Fruit fly (Drosophila melanogaster) whole organism, embryonic: ENCODE measurements around the gene Tsp33B.

Source experiments
- Ada2b ChIP-seq: fragments of 200-800 bp; sonication (Bioruptor generic); IDR thresholded peaks from 2 replicates; pipeline ENCODE4 v1.3.6; 2022; ENCODE audit warnings: missing biosample characterization, missing genetic modification characterization
- CG10147 ChIP-seq: fragments of 200-800 bp; sonication (Bioruptor generic); optimal IDR thresholded peaks from 2 replicates; lab custom pipeline; 2019; ENCODE audit warnings: missing biosample characterization, mild to moderate bottlenecking, missing genetic modification characterization, moderate library complexity
- CG10565 ChIP-seq: fragments of 200-800 bp; sonication (Bioruptor generic); optimal IDR thresholded peaks from 3 replicates; lab custom pipeline; 2016; ENCODE audit warnings: missing biosample characterization, mild to moderate bottlenecking, missing genetic modification characterization
- CG10654 ChIP-seq: fragments of 200-800 bp; sonication (Bioruptor generic); optimal IDR thresholded peaks from 2 replicates; lab custom pipeline; 2016; ENCODE audit warnings: missing biosample characterization, missing genetic modification characterization
- CG11695 ChIP-seq: fragments of 200-800 bp; sonication (Bioruptor generic); IDR thresholded peaks from 3 replicates; pipeline ENCODE4 v1.3.6; 2022; ENCODE audit warnings: missing biosample characterization, missing genetic modification characterization
- CG12155 ChIP-seq: fragments of 200-800 bp; sonication (Bioruptor generic); optimal IDR thresholded peaks from 3 replicates; lab custom pipeline; 2016; ENCODE audit warnings: missing biosample characterization, missing genetic modification characterization
- CG14710 ChIP-seq: fragments of 200-800 bp; sonication (Bioruptor generic); optimal IDR thresholded peaks from 3 replicates; lab custom pipeline; 2019; ENCODE audit warnings: missing biosample characterization, mild to moderate bottlenecking, missing genetic modification characterization, moderate library complexity
- CG15514 ChIP-seq: fragments of 200-800 bp; sonication (Bioruptor generic); optimal IDR thresholded peaks from 3 replicates; lab custom pipeline; 2017; ENCODE audit warnings: missing biosample characterization, missing genetic modification characterization, mild to moderate bottlenecking, moderate library complexity, missing genetic modification reagents
- CG15601 ChIP-seq: fragments of 200-800 bp; sonication (Bioruptor generic); optimal IDR thresholded peaks from 3 replicates; lab custom pipeline; 2019; ENCODE audit warnings: missing biosample characterization, mild to moderate bottlenecking, missing genetic modification characterization, moderate library complexity
- CG17186 ChIP-seq: fragments of 200-800 bp; sonication (Bioruptor generic); optimal IDR thresholded peaks from 3 replicates; lab custom pipeline; 2017; ENCODE audit warnings: missing biosample characterization, missing genetic modification reagents, missing genetic modification characterization
- CG17385 ChIP-seq: fragments of 200-800 bp; sonication (Bioruptor generic); optimal IDR thresholded peaks from 3 replicates; lab custom pipeline; 2018; ENCODE audit warnings: missing biosample characterization, mild to moderate bottlenecking, missing genetic modification characterization
- CG18262 ChIP-seq: fragments of 200-800 bp; optimal IDR thresholded peaks from 3 replicates; lab custom pipeline; 2019; ENCODE audit warnings: missing biosample characterization, mild to moderate bottlenecking, missing genetic modification characterization, moderate library complexity
- CG18619 ChIP-seq: fragments of 200-800 bp; sonication (Bioruptor generic); optimal IDR thresholded peaks from 3 replicates; lab custom pipeline; 2017; ENCODE audit warnings: missing biosample characterization, mild to moderate bottlenecking, missing genetic modification characterization
- CG2199 ChIP-seq: fragments of 200-800 bp; sonication (Bioruptor generic); IDR thresholded peaks from 3 replicates; pipeline ENCODE4 v1.3.6; 2022; ENCODE audit warnings: missing biosample characterization, missing genetic modification characterization
- CG34376 ChIP-seq: fragments of 200-800 bp; sonication (Bioruptor generic); optimal IDR thresholded peaks from 2 replicates; lab custom pipeline; 2018; ENCODE audit warnings: missing biosample characterization, mild to moderate bottlenecking, missing genetic modification characterization
- CG7963 ChIP-seq: fragments of 200-800 bp; sonication (Bioruptor generic); IDR thresholded peaks from 3 replicates; pipeline ENCODE4 v1.3.6; 2022; ENCODE audit warnings: missing biosample characterization, missing genetic modification characterization; ENCODE audit not compliant: partially characterized antibody
- Camta ChIP-seq: fragments of 200-800 bp; sonication (Bioruptor generic); optimal IDR thresholded peaks from 2 replicates; lab custom pipeline; 2016; ENCODE audit warnings: missing biosample characterization, missing genetic modification characterization
- Dbx ChIP-seq: fragments of 200-800 bp; sonication (Bioruptor generic); IDR thresholded peaks from 3 replicates; pipeline ENCODE4 v1.3.6; 2022; ENCODE audit warnings: missing biosample characterization, missing genetic modification characterization
- Dll ChIP-seq: fragments of 200-800 bp; sonication (Bioruptor generic); IDR thresholded peaks from 4 replicates; pipeline ENCODE4 v1.3.6; 2022; ENCODE audit warnings: missing biosample characterization, missing genetic modification characterization; ENCODE audit not compliant: partially characterized antibody
- Doc2 ChIP-seq: fragments of 200-800 bp; sonication (Bioruptor generic); IDR thresholded peaks from 2 replicates; pipeline ENCODE4 v1.3.6; 2022; ENCODE audit warnings: missing biosample characterization, missing genetic modification characterization
- E2f1 ChIP-seq: fragments of 200-800 bp; sonication (Bioruptor generic); IDR thresholded peaks from 2 replicates; pipeline ENCODE4 v1.3.6; 2022; ENCODE audit warnings: missing biosample characterization, missing genetic modification characterization
- HLH54F ChIP-seq: fragments of 200-800 bp; sonication (Bioruptor generic); optimal IDR thresholded peaks from 3 replicates; lab custom pipeline; 2016; ENCODE audit warnings: missing biosample characterization, missing genetic modification characterization
- Hsf ChIP-seq: fragments of 200-800 bp; sonication (Bioruptor generic); optimal IDR thresholded peaks from 3 replicates; lab custom pipeline; 2016; ENCODE audit warnings: missing biosample characterization, missing genetic modification characterization
- Kr ChIP-seq: fragments of 200-800 bp; sonication (Bioruptor generic); optimal IDR thresholded peaks from 2 replicates; lab custom pipeline; 2017; ENCODE audit warnings: missing biosample characterization, mild to moderate bottlenecking, missing genetic modification characterization
- Med ChIP-seq: fragments of 200-800 bp; sonication (Bioruptor generic); peaks from one replicate; lab custom pipeline; 2016; ENCODE audit warnings: missing biosample characterization, missing genetic modification characterization, mild to moderate bottlenecking, inconsistent platforms, moderate library complexity
- Neu2 ChIP-seq: fragments of 200-800 bp; sonication (Bioruptor generic); optimal IDR thresholded peaks from 3 replicates; lab custom pipeline; 2016; ENCODE audit warnings: missing biosample characterization, missing genetic modification characterization, borderline replicate concordance
- Ptx1 ChIP-seq: fragments of 200-800 bp; sonication (Bioruptor generic); IDR thresholded peaks from 2 replicates; pipeline ENCODE4 v1.3.6; 2022; ENCODE audit warnings: missing biosample characterization, missing genetic modification characterization
- Sox100B ChIP-seq: fragments of 200-800 bp; sonication (Bioruptor generic); optimal IDR thresholded peaks from 3 replicates; lab custom pipeline; 2018; ENCODE audit warnings: missing biosample characterization, mild to moderate bottlenecking, missing genetic modification characterization
- Taf1 ChIP-seq: fragments of 200-800 bp; sonication (Bioruptor generic); IDR thresholded peaks from 2 replicates; pipeline ENCODE4 v1.3.6; 2022; ENCODE audit warnings: missing biosample characterization, missing genetic modification characterization
- YL-1 ChIP-seq: fragments of 200-800 bp; sonication (Bioruptor generic); optimal IDR thresholded peaks from 3 replicates; lab custom pipeline; 2017; ENCODE audit warnings: missing biosample characterization, mild to moderate bottlenecking, missing genetic modification characterization
- abd-A ChIP-seq: fragments of 200-800 bp; sonication (Bioruptor generic); optimal IDR thresholded peaks from 3 replicates; lab custom pipeline; 2019; ENCODE audit warnings: missing biosample characterization, mild to moderate bottlenecking, missing genetic modification characterization, moderate library complexity
- cad ChIP-seq: fragments of >200 bp; optimal IDR thresholded peaks from 2 replicates; lab custom pipeline; 2017; ENCODE audit warnings: missing biosample characterization, missing genetic modification characterization
- ci ChIP-seq: fragments of 200-800 bp; sonication (Bioruptor generic); IDR thresholded peaks from 3 replicates; pipeline ENCODE4 v1.3.6; 2022; ENCODE audit warnings: missing biosample characterization, missing genetic modification characterization
- da ChIP-seq: fragments of 200-800 bp; sonication (Bioruptor generic); optimal IDR thresholded peaks from 2 replicates; lab custom pipeline; 2016; ENCODE audit warnings: missing biosample characterization, missing genetic modification characterization
- grau ChIP-seq: fragments of 200-800 bp; optimal IDR thresholded peaks from 3 replicates; lab custom pipeline; 2019; ENCODE audit warnings: missing biosample characterization, mild to moderate bottlenecking, missing genetic modification characterization, moderate library complexity
- kah ChIP-seq: fragments of 200-800 bp; sonication (Bioruptor generic); optimal IDR thresholded peaks from 2 replicates; lab custom pipeline; 2018; ENCODE audit warnings: missing biosample characterization, mild to moderate bottlenecking, missing genetic modification characterization
- ken ChIP-seq: fragments of 200-800 bp; sonication (Bioruptor generic); IDR thresholded peaks from 3 replicates; pipeline ENCODE4 v1.3.6; 2022; ENCODE audit warnings: missing biosample characterization, missing genetic modification characterization
- lilli ChIP-seq: fragments of 200-800 bp; sonication (Bioruptor generic); optimal IDR thresholded peaks from 3 replicates; lab custom pipeline; 2016; ENCODE audit warnings: missing biosample characterization, missing genetic modification characterization
- nau ChIP-seq: fragments of 200-800 bp; sonication (Bioruptor generic); optimal IDR thresholded peaks from 3 replicates; lab custom pipeline; 2017; ENCODE audit warnings: missing biosample characterization, mild to moderate bottlenecking, missing genetic modification characterization, missing genetic modification reagents
- oc ChIP-seq: fragments of 200-800 bp; sonication (Bioruptor generic); optimal IDR thresholded peaks from 2 replicates; lab custom pipeline; 2018; ENCODE audit warnings: missing biosample characterization, mild to moderate bottlenecking, missing genetic modification characterization, moderate library complexity
- odd ChIP-seq: fragments of 200-800 bp; sonication (Bioruptor generic); optimal IDR thresholded peaks from 2 replicates; lab custom pipeline; 2017; ENCODE audit warnings: missing biosample characterization, mild to moderate bottlenecking, missing genetic modification characterization
- pan ChIP-seq, 4 experiments: fragments of >200 bp in 3 of 4; fragments of 200-800 bp in 1 of 4; sonication (Bioruptor generic) in 1 of 4; optimal IDR thresholded peaks in 3 of 4; IDR thresholded peaks in 1 of 4; 2 replicates each; pipeline versions ENCODE4 v1.3.6 to Lab custom; 2017 to 2022; ENCODE audit warnings: missing biosample characterization in 2 of 4, missing genetic modification characterization in 2 of 4, mixed read lengths in 1 of 4
- pzg ChIP-seq: fragments of 200-800 bp; sonication (Bioruptor generic); optimal IDR thresholded peaks from 3 replicates; lab custom pipeline; 2018; ENCODE audit warnings: missing biosample characterization, mild to moderate bottlenecking, missing genetic modification characterization, moderate library complexity
- ranshi ChIP-seq: fragments of 200-800 bp; sonication (Bioruptor generic); IDR thresholded peaks from 2 replicates; pipeline ENCODE4 v1.3.6; 2022; ENCODE audit warnings: missing biosample characterization, missing genetic modification characterization
- sc ChIP-seq, 3 experiments: fragments of >200 bp in 2 of 3; fragments of 200-800 bp in 1 of 3; sonication (Bioruptor generic) in 1 of 3; optimal IDR thresholded peaks; 2 replicates in 2 of 3; 3 replicates in 1 of 3; lab custom pipeline; 2017; ENCODE audit warnings: mild to moderate bottlenecking in 1 of 3, missing biosample characterization in 1 of 3, missing genetic modification characterization in 1 of 3, missing genetic modification reagents in 1 of 3
- trem ChIP-seq: fragments of 200-800 bp; optimal IDR thresholded peaks from 3 replicates; lab custom pipeline; 2019; ENCODE audit warnings: missing biosample characterization, mild to moderate bottlenecking, missing genetic modification characterization, moderate library complexity
- zen ChIP-seq: fragments of 200-800 bp; sonication (Bioruptor generic); optimal IDR thresholded peaks from 3 replicates; lab custom pipeline; 2018; ENCODE audit warnings: missing biosample characterization, mild to moderate bottlenecking, missing genetic modification characterization, moderate library complexity

The Tsp33B gene

dm6 chr2L:11806701-11807674 is 14.8 kb upstream of the Tsp33B start (continued):
- no peak for TF ChIP-seq Ptx1 (GFP tag; lab: Robert Waterston, UW)
- TF ChIP-seq CG10565 (GFP tag; lab: Kevin White, UChicago) = no peak
- no peak; the same call in 2 of the 3 replicates for TF ChIP-seq Dbx
- no peak for TF ChIP-seq Taf1 (GFP tag; lab: Robert Waterston, UW)
- no peak for TF ChIP-seq CG14710 (tag; lab: Kevin White, UChicago)
- no peak for TF ChIP-seq Ada2b
- no peak for TF ChIP-seq Camta
- peak; percentile 22 for TF ChIP-seq odd (GFP tag; lab: Kevin White, UChicago)
- peak; percentile 40 for TF ChIP-seq CG15601 (tag; lab: Kevin White, UChicago)
- TF ChIP-seq oc (tag; lab: Kevin White, UChicago) = no peak
- peak; percentile 87 for TF ChIP-seq Med (GFP tag; lab: Kevin White, UChicago)
- TF ChIP-seq Doc2 (GFP tag; lab: Robert Waterston, UW) = no peak
- no peak for TF ChIP-seq zen (tag; lab: Kevin White, UChicago)
- TF ChIP-seq grau (tag; lab: Kevin White, UChicago) = no peak
- TF ChIP-seq CG15514 (GFP tag; lab: Kevin White, UChicago) = no peak
- no peak for TF ChIP-seq HLH54F (GFP tag; lab: Kevin White, UChicago)
- no peak for TF ChIP-seq Neu2 (GFP tag; lab: Kevin White, UChicago)
- no peak for TF ChIP-seq sc (optimal IDR thresholded peaks at IDR 0.05; lab: Kevin White, UChicago)
- no peak for TF ChIP-seq sc (GFP tag; optimal IDR thresholded peaks at IDR 0.05; lab: Kevin White, UChicago)
- no peak for TF ChIP-seq ranshi (GFP tag; lab: Robert Waterston, UW)
- no peak for TF ChIP-seq cad (GFP tag; lab: Kevin White, UChicago)
- no peak for TF ChIP-seq CG10654 (GFP tag; lab: Kevin White, UChicago)
- no peak for TF ChIP-seq CG18619 (GFP tag; lab: Kevin White, UChicago)
- no peak for TF ChIP-seq Sox100B
- TF ChIP-seq ken (GFP tag; lab: Robert Waterston, UW) = no peak
- no peak for TF ChIP-seq pan (optimal IDR thresholded peaks at IDR 0.05; lab: Kevin White, UChicago)
- no peak for TF ChIP-seq pan (GFP tag; optimal IDR thresholded peaks at IDR 0.05 in 1 of 2, IDR thresholded peaks at IDR 0.05 in 1 of 2)
- no peak for TF ChIP-seq da (GFP tag; lab: Kevin White, UChicago)
- TF ChIP-seq Hsf (GFP tag; lab: Kevin White, UChicago) = no peak
- no peak for TF ChIP-seq trem
- TF ChIP-seq ci (GFP tag; lab: Robert Waterston, UW) = peak; percentile 43; the same call in 1 of the 3 replicates
- peak; percentile 15 for TF ChIP-seq CG12155 (GFP tag; lab: Kevin White, UChicago)
- peak; percentile 42; the same call in 1 of the 4 replicates for TF ChIP-seq Dll (GFP tag; lab: Robert Waterston, UW)
- peak; percentile 23 for TF ChIP-seq CG34376 (GFP tag; lab: Kevin White, UChicago)
- no peak for TF ChIP-seq pzg (GFP tag; lab: Kevin White, UChicago)
- no peak for TF ChIP-seq lilli (GFP tag; lab: Kevin White, UChicago)
- no peak for TF ChIP-seq CG7963
- no peak for TF ChIP-seq CG11695 (GFP tag; lab: Robert Waterston, UW)
- no peak for TF ChIP-seq kah
- TF ChIP-seq CG2199 (GFP tag; lab: Robert Waterston, UW) = peak; percentile 72; the same call in 2 of the 3 replicates
- TF ChIP-seq abd-A (tag; lab: Kevin White, UChicago) = peak; percentile 99
- TF ChIP-seq CG17385 (GFP tag; lab: Kevin White, UChicago) = peak; percentile 35
- peak; percentile 1 for TF ChIP-seq YL-1 (GFP tag; lab: Kevin White, UChicago)
- TF ChIP-seq nau = no peak
- no peak for TF ChIP-seq E2f1
- TF ChIP-seq Kr (GFP tag; lab: Kevin White, UChicago) = no peak
- no peak for TF ChIP-seq CG17186 (GFP tag; lab: Kevin White, UChicago)
- no peak for TF ChIP-seq CG10147 (GFP tag; lab: Kevin White, UChicago)
- no peak for TF ChIP-seq CG18262 (tag; lab: Kevin White, UChicago)
